Fruit fly (Drosophila melanogaster) whole organism, embryonic: ENCODE data around the gene CG9297.
A peak's percentile ranks its signal among the peaks of the same experiment; 100 is the strongest.

Experiments used
- Abd-B ChIP-seq: fragments of 200-800 bp; sonication (Bioruptor generic); optimal IDR thresholded peaks from 2 replicates; lab custom pipeline; 2018; ENCODE audit warnings: missing biosample characterization, mild to moderate bottlenecking, missing genetic modification characterization, moderate library complexity
- Atf-2 ChIP-seq: fragments of 200-800 bp; sonication (Bioruptor generic); optimal IDR thresholded peaks from 2 replicates; lab custom pipeline; 2016; ENCODE audit warnings: missing biosample characterization, missing genetic modification characterization
- B-H2 ChIP-seq: fragments of 200-800 bp; sonication (Bioruptor generic); optimal IDR thresholded peaks from 2 replicates; lab custom pipeline; 2018; ENCODE audit warnings: missing biosample characterization, mild to moderate bottlenecking, missing genetic modification characterization
- BEAF-32 ChIP-seq: fragments of 200-800 bp; sonication (Bioruptor generic); optimal IDR thresholded peaks from 3 replicates; lab custom pipeline; 2017; ENCODE audit warnings: missing biosample characterization, missing genetic modification characterization, mild to moderate bottlenecking, moderate library complexity, missing genetic modification reagents
- CG10462 ChIP-seq: fragments of 200-800 bp; sonication (Bioruptor generic); optimal IDR thresholded peaks from 2 replicates; lab custom pipeline; 2016; ENCODE audit warnings: missing biosample characterization, missing genetic modification characterization
- CG11696 ChIP-seq: fragments of 200-800 bp; sonication (Bioruptor generic); IDR thresholded peaks from 2 replicates; pipeline ENCODE4 v1.3.6; 2022; ENCODE audit warnings: missing biosample characterization, missing genetic modification characterization
- CG12659 ChIP-seq: fragments of 200-800 bp; sonication (Bioruptor generic); optimal IDR thresholded peaks from 3 replicates; lab custom pipeline; 2017; ENCODE audit warnings: mild to moderate bottlenecking, missing biosample characterization, missing genetic modification reagents, missing genetic modification characterization
- CG13287 ChIP-seq: fragments of 200-800 bp; sonication (Bioruptor generic); IDR thresholded peaks from 2 replicates; pipeline ENCODE4 v1.3.6; 2022; ENCODE audit warnings: missing biosample characterization, missing genetic modification characterization; ENCODE audit not compliant: partially characterized antibody
- CG14050 ChIP-seq: fragments of 200-800 bp; sonication (Bioruptor generic); IDR thresholded peaks from 3 replicates; pipeline ENCODE4 v1.3.6; 2022; ENCODE audit warnings: missing biosample characterization, missing genetic modification characterization
- CG15011 ChIP-seq: fragments of 200-800 bp; sonication (Bioruptor generic); optimal IDR thresholded peaks from 3 replicates; lab custom pipeline; 2018; ENCODE audit warnings: missing biosample characterization, mild to moderate bottlenecking, missing genetic modification characterization
- CG15514 ChIP-seq: fragments of 200-800 bp; sonication (Bioruptor generic); optimal IDR thresholded peaks from 3 replicates; lab custom pipeline; 2017; ENCODE audit warnings: missing biosample characterization, missing genetic modification characterization, mild to moderate bottlenecking, moderate library complexity, missing genetic modification reagents
- CG17186 ChIP-seq: fragments of 200-800 bp; sonication (Bioruptor generic); optimal IDR thresholded peaks from 3 replicates; lab custom pipeline; 2017; ENCODE audit warnings: missing biosample characterization, missing genetic modification reagents, missing genetic modification characterization
- CG17359 ChIP-seq: fragments of 200-800 bp; sonication (Bioruptor generic); optimal IDR thresholded peaks from 3 replicates; lab custom pipeline; 2018; ENCODE audit warnings: missing biosample characterization, mild to moderate bottlenecking, missing genetic modification characterization, moderate library complexity
- CG17912 ChIP-seq: fragments of 200-800 bp; sonication (Bioruptor generic); optimal IDR thresholded peaks from 2 replicates; lab custom pipeline; 2018; ENCODE audit warnings: missing biosample characterization, mild to moderate bottlenecking, missing genetic modification characterization
- CG2120 ChIP-seq: fragments of 200-800 bp; sonication (Bioruptor generic); optimal IDR thresholded peaks from 3 replicates; lab custom pipeline; 2016; ENCODE audit warnings: missing biosample characterization, missing genetic modification characterization
- CG2199 ChIP-seq: fragments of 200-800 bp; sonication (Bioruptor generic); IDR thresholded peaks from 3 replicates; pipeline ENCODE4 v1.3.6; 2022; ENCODE audit warnings: missing biosample characterization, missing genetic modification characterization
- CG2202 ChIP-seq: fragments of 200-800 bp; sonication (Bioruptor generic); optimal IDR thresholded peaks from 2 replicates; lab custom pipeline; 2018; ENCODE audit warnings: missing biosample characterization, mild to moderate bottlenecking, missing genetic modification characterization
- CG2712 ChIP-seq: fragments of 200-800 bp; optimal IDR thresholded peaks from 3 replicates; lab custom pipeline; 2019; ENCODE audit warnings: missing biosample characterization, mild to moderate bottlenecking, missing genetic modification characterization, moderate library complexity
- CG2875 ChIP-seq: fragments of 200-800 bp; sonication (Bioruptor generic); optimal IDR thresholded peaks from 2 replicates; lab custom pipeline; 2017; ENCODE audit warnings: missing biosample characterization, mild to moderate bottlenecking, missing genetic modification characterization, missing genetic modification reagents
- CG30020 ChIP-seq: fragments of 200-800 bp; optimal IDR thresholded peaks from 2 replicates; lab custom pipeline; 2019; ENCODE audit warnings: missing biosample characterization, mild to moderate bottlenecking, missing genetic modification characterization, moderate library complexity
- CG30431 ChIP-seq: fragments of 200-800 bp; sonication (Bioruptor generic); optimal IDR thresholded peaks from 2 replicates; lab custom pipeline; 2017; ENCODE audit warnings: missing biosample characterization, missing genetic modification characterization
- CG6272 ChIP-seq: fragments of 200-800 bp; sonication (Bioruptor generic); IDR thresholded peaks from 2 replicates; pipeline ENCODE4 v1.3.6; 2022; ENCODE audit warnings: missing biosample characterization, missing genetic modification characterization
- CG7556 ChIP-seq: fragments of 200-800 bp; sonication (Bioruptor generic); optimal IDR thresholded peaks from 2 replicates; lab custom pipeline; 2017; ENCODE audit warnings: missing biosample characterization, mild to moderate bottlenecking, missing genetic modification characterization
- CG9876 ChIP-seq: fragments of 200-800 bp; sonication (Bioruptor generic); optimal IDR thresholded peaks from 2 replicates; lab custom pipeline; 2016; ENCODE audit warnings: missing biosample characterization, missing genetic modification characterization
- Dbx ChIP-seq: fragments of 200-800 bp; sonication (Bioruptor generic); IDR thresholded peaks from 3 replicates; pipeline ENCODE4 v1.3.6; 2022; ENCODE audit warnings: missing biosample characterization, missing genetic modification characterization
- Dref ChIP-seq: fragments of 200-800 bp; sonication (Bioruptor generic); IDR thresholded peaks from 2 replicates; pipeline ENCODE4 v1.3.6; 2022; ENCODE audit warnings: missing biosample characterization, missing genetic modification characterization
- H2.0 ChIP-seq: fragments of 200-800 bp; sonication (Bioruptor generic); IDR thresholded peaks from 2 replicates; pipeline ENCODE4 v1.3.6; 2022; ENCODE audit warnings: missing biosample characterization, missing genetic modification characterization
- HLH4C ChIP-seq: fragments of 200-800 bp; sonication (Bioruptor generic); IDR thresholded peaks from 3 replicates; pipeline ENCODE4 v1.3.6; 2022; ENCODE audit warnings: missing biosample characterization, missing genetic modification characterization; ENCODE audit not compliant: partially characterized antibody
- Hr3 ChIP-seq: fragments of 200-800 bp; sonication (Bioruptor generic); optimal IDR thresholded peaks from 3 replicates; lab custom pipeline; 2016; ENCODE audit warnings: missing biosample characterization, missing genetic modification characterization
- Kr ChIP-seq: fragments of 200-800 bp; sonication (Bioruptor generic); optimal IDR thresholded peaks from 2 replicates; lab custom pipeline; 2017; ENCODE audit warnings: missing biosample characterization, mild to moderate bottlenecking, missing genetic modification characterization
- Max ChIP-seq: fragments of 200-800 bp; sonication (Bioruptor generic); optimal IDR thresholded peaks from 2 replicates; lab custom pipeline; 2016; ENCODE audit warnings: missing biosample characterization, mild to moderate bottlenecking, missing genetic modification characterization
- Nf-YC ChIP-seq: fragments of 200-800 bp; optimal IDR thresholded peaks from 3 replicates; lab custom pipeline; 2019; ENCODE audit warnings: missing biosample characterization, mild to moderate bottlenecking, missing genetic modification characterization, moderate library complexity
- Oaz ChIP-seq: fragments of 200-800 bp; sonication (Bioruptor generic); IDR thresholded peaks from 2 replicates; pipeline ENCODE4 v1.3.6; 2022; ENCODE audit warnings: missing biosample characterization, missing genetic modification characterization
- Spps ChIP-seq: fragments of 200-800 bp; sonication (Bioruptor generic); optimal IDR thresholded peaks from 2 replicates; lab custom pipeline; 2018; ENCODE audit warnings: missing biosample characterization, mild to moderate bottlenecking, missing genetic modification characterization
- Tbp ChIP-seq: fragments of >200 bp; optimal IDR thresholded peaks from 2 replicates; lab custom pipeline; 2018; ENCODE audit warnings: missing biosample characterization, missing genetic modification characterization
- ara ChIP-seq: fragments of 200-800 bp; sonication (Bioruptor generic); IDR thresholded peaks from 2 replicates; pipeline ENCODE4 v1.3.6; 2022; ENCODE audit warnings: missing biosample characterization, missing genetic modification characterization
- ato ChIP-seq: fragments of 200-800 bp; sonication (Bioruptor generic); IDR thresholded peaks from 2 replicates; pipeline ENCODE4 v1.3.6; 2022; ENCODE audit warnings: missing biosample characterization, missing genetic modification characterization; ENCODE audit not compliant: partially characterized antibody
- dmrt11E ChIP-seq: fragments of 200-800 bp; sonication (Bioruptor generic); optimal IDR thresholded peaks from 3 replicates; lab custom pipeline; 2018; ENCODE audit warnings: missing biosample characterization, mild to moderate bottlenecking, missing genetic modification characterization, moderate library complexity
- gem ChIP-seq: fragments of 200-800 bp; sonication (Bioruptor generic); optimal IDR thresholded peaks from 2 replicates; lab custom pipeline; 2019; ENCODE audit warnings: missing biosample characterization, mild to moderate bottlenecking, missing genetic modification characterization, moderate library complexity
- inv ChIP-seq: fragments of 200-800 bp; sonication (Bioruptor generic); IDR thresholded peaks from 2 replicates; pipeline ENCODE4 v1.3.6; 2022; ENCODE audit warnings: missing biosample characterization, missing genetic modification characterization; ENCODE audit not compliant: partially characterized antibody
- lola ChIP-seq, 3 experiments: fragments of >200 bp in 2 of 3; fragments of 200-800 bp in 1 of 3; sonication (Bioruptor generic) in 1 of 3; optimal IDR thresholded peaks; 2 replicates each; lab custom pipeline; 2017 to 2019; ENCODE audit warnings: missing biosample characterization in 3 of 3, missing genetic modification characterization in 3 of 3, mild to moderate bottlenecking in 1 of 3, moderate library complexity in 1 of 3
- nerfin-1 ChIP-seq: fragments of 200-800 bp; sonication (Bioruptor generic); optimal IDR thresholded peaks from 3 replicates; lab custom pipeline; 2019; ENCODE audit warnings: missing biosample characterization, mild to moderate bottlenecking, missing genetic modification characterization, moderate library complexity
- rib ChIP-seq: fragments of 200-800 bp; sonication (Bioruptor generic); IDR thresholded peaks from 2 replicates; pipeline ENCODE4 v1.3.6; 2022; ENCODE audit warnings: missing biosample characterization, missing genetic modification characterization
- salm ChIP-seq: fragments of 200-800 bp; sonication (Bioruptor generic); optimal IDR thresholded peaks from 2 replicates; lab custom pipeline; 2018; ENCODE audit warnings: missing biosample characterization, mild to moderate bottlenecking, missing genetic modification characterization
- sc ChIP-seq, 3 experiments: fragments of >200 bp in 2 of 3; fragments of 200-800 bp in 1 of 3; sonication (Bioruptor generic) in 1 of 3; optimal IDR thresholded peaks; 2 replicates in 2 of 3; 3 replicates in 1 of 3; lab custom pipeline; 2017; ENCODE audit warnings: mild to moderate bottlenecking in 1 of 3, missing biosample characterization in 1 of 3, missing genetic modification characterization in 1 of 3, missing genetic modification reagents in 1 of 3
- vvl ChIP-seq: fragments of 200-800 bp; sonication (Bioruptor generic); IDR thresholded peaks from 2 replicates; pipeline ENCODE4 v1.3.6; 2022; ENCODE audit warnings: missing biosample characterization, missing genetic modification characterization
- zf30C ChIP-seq: fragments of 200-800 bp; sonication (Bioruptor generic); optimal IDR thresholded peaks from 3 replicates; lab custom pipeline; 2018; ENCODE audit warnings: missing biosample characterization, mild to moderate bottlenecking, missing genetic modification characterization
- zfh1 ChIP-seq: fragments of 200-800 bp; sonication (Bioruptor generic); IDR thresholded peaks from 3 replicates; pipeline ENCODE4 v1.3.6; 2022; ENCODE audit warnings: missing biosample characterization, missing genetic modification characterization

Gene CG9297

DNA sequence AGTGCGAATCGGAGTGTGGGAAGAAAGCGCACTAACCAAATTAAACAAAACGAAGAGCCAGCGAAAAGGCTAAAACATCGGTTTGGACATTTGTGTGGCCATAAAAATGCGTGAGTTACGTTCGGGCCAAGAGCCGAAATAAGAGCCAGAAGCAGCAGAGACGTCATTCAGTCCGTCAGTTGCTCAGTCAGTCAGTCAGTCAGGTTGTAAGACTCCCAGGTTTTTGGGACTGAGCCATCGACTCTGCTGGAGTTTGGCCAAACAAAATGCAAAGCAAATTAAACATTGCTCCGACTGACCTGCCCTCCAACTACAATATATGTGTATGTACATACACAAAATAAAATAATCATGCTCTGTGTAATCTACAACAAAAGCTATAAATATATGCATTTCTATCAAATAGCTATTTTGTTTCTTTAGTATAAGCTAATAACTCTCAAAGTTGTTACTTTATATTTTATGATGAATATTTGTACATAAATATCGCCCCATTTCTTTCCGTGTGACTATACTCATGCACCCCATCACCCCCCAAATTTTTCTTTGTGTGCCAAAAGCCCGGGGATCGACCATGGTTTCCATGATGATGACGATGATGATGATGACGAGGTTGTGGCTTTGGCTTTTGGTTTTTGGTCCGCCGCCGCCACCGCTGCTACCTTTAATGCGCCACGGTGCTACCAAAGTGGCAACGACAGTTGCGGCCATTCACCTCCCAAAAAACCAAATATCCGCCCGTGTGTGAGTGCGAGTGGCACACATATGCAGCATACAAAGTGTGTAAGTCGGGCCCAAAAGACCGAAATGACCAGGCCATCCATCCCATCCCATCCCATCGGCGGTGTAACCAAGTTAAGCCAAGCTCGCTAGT is 22.0 kb downstream of the CG9297 start (continued):
- TF ChIP-seq H2.0 (GFP tag; lab: Robert Waterston, UW) = peak; percentile 39; the same call in 1 of the 2 replicates
- no peak for TF ChIP-seq CG15514 (GFP tag; lab: Kevin White, UChicago)
- TF ChIP-seq CG15011 (GFP tag; lab: Kevin White, UChicago) = no peak
- no peak for TF ChIP-seq CG17186 (GFP tag; lab: Kevin White, UChicago)
- peak; percentile 57; the same call in 1 of the 2 replicates for TF ChIP-seq vvl (GFP tag; lab: Robert Waterston, UW)
- TF ChIP-seq CG2202 (tag; lab: Kevin White, UChicago) = peak; percentile 10
- TF ChIP-seq Nf-YC (tag; lab: Kevin White, UChicago) = no peak
- TF ChIP-seq inv (GFP tag; lab: Robert Waterston, UW) = no peak
- no peak for TF ChIP-seq Hr3
- no peak for TF ChIP-seq ato (GFP tag; lab: Robert Waterston, UW)
- no peak for TF ChIP-seq Abd-B (GFP tag; lab: Kevin White, UChicago)
- no peak for TF ChIP-seq Dref (GFP tag; lab: Robert Waterston, UW)
- 0 out of 3 replicates have a peak, but pooled peaks have one; percentile 38 for TF ChIP-seq zfh1 (GFP tag; lab: Robert Waterston, UW)
- no peak for TF ChIP-seq CG2120
- TF ChIP-seq dmrt11E (tag; lab: Kevin White, UChicago) = peak; percentile 27
- TF ChIP-seq gem (tag; lab: Kevin White, UChicago) = peak; percentile 73
- no peak for TF ChIP-seq ara (GFP tag; lab: Robert Waterston, UW)
- TF ChIP-seq CG11696 (GFP tag; lab: Robert Waterston, UW) = no peak
- no peak for TF ChIP-seq CG2199 (GFP tag; lab: Robert Waterston, UW)
- no peak for TF ChIP-seq Max (GFP tag; lab: Kevin White, UChicago)
- TF ChIP-seq sc (optimal IDR thresholded peaks at IDR 0.05; lab: Kevin White, UChicago) = no peak
- no peak for TF ChIP-seq sc (GFP tag; optimal IDR thresholded peaks at IDR 0.05; lab: Kevin White, UChicago)
- peak in 1 of 3 experiments; percentile 33 for TF ChIP-seq lola (GFP tag; optimal IDR thresholded peaks at IDR 0.05; lab: Kevin White, UChicago)
- TF ChIP-seq rib (GFP tag; lab: Robert Waterston, UW) = no peak
- no peak for TF ChIP-seq CG9876 (GFP tag; lab: Kevin White, UChicago)
- TF ChIP-seq Tbp (GFP tag; lab: Kevin White, UChicago) = no peak
- no peak for TF ChIP-seq CG6272
- no peak for TF ChIP-seq Oaz (GFP tag; lab: Robert Waterston, UW)
- TF ChIP-seq zf30C = no peak
- TF ChIP-seq Kr (GFP tag; lab: Kevin White, UChicago) = no peak
- TF ChIP-seq HLH4C (GFP tag; lab: Robert Waterston, UW) = no peak
- no peak for TF ChIP-seq BEAF-32 (GFP tag; lab: Kevin White, UChicago)
- TF ChIP-seq CG12659 (GFP tag; lab: Kevin White, UChicago) = no peak
- TF ChIP-seq CG30020 (tag; lab: Kevin White, UChicago) = no peak
- no peak for TF ChIP-seq Dbx (GFP tag; lab: Robert Waterston, UW)
- no peak for TF ChIP-seq CG13287 (GFP tag; lab: Robert Waterston, UW)
- no peak for TF ChIP-seq CG30431 (GFP tag; lab: Kevin White, UChicago)
- no peak for TF ChIP-seq CG17912 (GFP tag; lab: Kevin White, UChicago)
- no peak for TF ChIP-seq salm (tag; lab: Kevin White, UChicago)
- peak; percentile 13 for TF ChIP-seq CG2875
- no peak for TF ChIP-seq CG14050 (GFP tag; lab: Robert Waterston, UW)
- TF ChIP-seq CG10462 (GFP tag; lab: Kevin White, UChicago) = no peak
- TF ChIP-seq Spps (tag; lab: Kevin White, UChicago) = peak; percentile 24
- no peak for TF ChIP-seq Atf-2 (GFP tag; lab: Kevin White, UChicago)
- TF ChIP-seq CG7556 (GFP tag; lab: Kevin White, UChicago) = no peak
- peak; percentile 48 for TF ChIP-seq CG17359 (tag; lab: Kevin White, UChicago)
- TF ChIP-seq nerfin-1 (tag; lab: Kevin White, UChicago) = no peak
- TF ChIP-seq CG2712 = peak; percentile 67
- no peak for TF ChIP-seq B-H2
